Worm (Caenorhabditis elegans) whole organism, mixed stage, embryonic: ENCODE results near the gene irld-52.
"Not testable (repeated sequence)": the region's sequence is repeated elsewhere in the genome, so short reads cannot be mapped to it uniquely, and the experiment has no call there.

ENCODE experiments used
- ces-1 ChIP-seq: fragments of 150-350 bp; optimal IDR thresholded peaks from 2 replicates; lab custom pipeline; 2014; ENCODE audit warnings: missing biosample characterization, missing genetic modification reagents, missing genetic modification characterization
- elt-3 ChIP-seq: fragments of 150-350 bp; optimal IDR thresholded peaks from 2 replicates; lab custom pipeline; 2014; ENCODE audit warnings: missing biosample characterization, missing genetic modification characterization
- lin-13 ChIP-seq: fragments of 150-350 bp; optimal IDR thresholded peaks from 2 replicates; lab custom pipeline; 2014; ENCODE audit warnings: missing biosample characterization, missing genetic modification characterization
- lsy-2 ChIP-seq: fragments of 150-350 bp; optimal IDR thresholded peaks from 2 replicates; lab custom pipeline; 2014; ENCODE audit warnings: missing biosample characterization, missing genetic modification characterization
- mab-5 ChIP-seq: fragments of 150-350 bp; optimal IDR thresholded peaks from 2 replicates; lab custom pipeline; 2014; ENCODE audit warnings: missing biosample characterization, missing genetic modification characterization
- mep-1 ChIP-seq: fragments of 150-350 bp; optimal IDR thresholded peaks from 2 replicates; lab custom pipeline; 2017; ENCODE audit warnings: missing biosample characterization, missing genetic modification reagents, missing genetic modification characterization, inconsistent platforms
- mls-2 ChIP-seq: sonication (generic microtip); optimal IDR thresholded peaks from 2 replicates; lab custom pipeline; 2016; ENCODE audit warnings: mild to moderate bottlenecking, missing genetic modification characterization, moderate library complexity, missing compliant biosample characterization
- nhr-237 ChIP-seq: fragments of 150-350 bp; optimal IDR thresholded peaks from 2 replicates; lab custom pipeline; 2014; ENCODE audit warnings: missing biosample characterization, missing genetic modification characterization
- nhr-28 ChIP-seq: fragments of 150-350 bp; optimal IDR thresholded peaks from 2 replicates; lab custom pipeline; 2014; ENCODE audit warnings: missing biosample characterization, missing genetic modification characterization
- snpc-4 ChIP-seq: fragments of 150-350 bp; optimal IDR thresholded peaks from 2 replicates; lab custom pipeline; 2014; ENCODE audit warnings: missing biosample characterization, missing genetic modification characterization
- unc-62 ChIP-seq: fragments of 150-350 bp; optimal IDR thresholded peaks from 2 replicates; lab custom pipeline; 2014; ENCODE audit warnings: missing biosample characterization, missing genetic modification reagents, missing genetic modification characterization
- ztf-11 ChIP-seq: fragments of 150-350 bp; optimal IDR thresholded peaks from 2 replicates; lab custom pipeline; 2014; ENCODE audit warnings: missing biosample characterization, missing genetic modification characterization

- TF ChIP-seq unc-62 (GFP tag; lab: Kevin White, UChicago); mab-5; lsy-2; snpc-4; mls-2 (tag; lab: Kevin White, UChicago); elt-3 (tag; lab: Kevin White, UChicago); lin-13 (tag; lab: Kevin White, UChicago); mep-1 (tag; lab: Kevin White, UChicago); nhr-28; nhr-237; ces-1 (GFP tag; lab: Kevin White, UChicago); ztf-11 (tag; lab: Kevin White, UChicago): not testable (repeated sequence)
These were observed 32.5 kb downstream of the irld-52 start, which contains the start of gene nhr-282 for ce11 chrV:15811982-15812381.
